Worm (Caenorhabditis elegans) whole organism, L2 larva: ENCODE results near the gene cal-7.
A peak's percentile ranks its signal among the peaks of the same experiment; 100 is the strongest.

Source experiments
- fos-1 ChIP-seq: fragments of 150-350 bp; optimal IDR thresholded peaks from 2 replicates; lab custom pipeline; 2014; ENCODE audit warnings: missing biosample characterization, missing genetic modification characterization
- lsy-2 ChIP-seq, 2 experiments: fragments of 150-350 bp in 1 of 2; sonication (generic microtip) in 1 of 2; optimal IDR thresholded peaks; 2 replicates each; lab custom pipeline; 2014 to 2017; ENCODE audit warnings: missing biosample characterization in 2 of 2, missing genetic modification characterization in 2 of 2
- snpc-4 ChIP-seq: fragments of 150-350 bp; optimal IDR thresholded peaks from 2 replicates; lab custom pipeline; 2014; ENCODE audit warnings: missing biosample characterization, missing genetic modification characterization

DNA sequence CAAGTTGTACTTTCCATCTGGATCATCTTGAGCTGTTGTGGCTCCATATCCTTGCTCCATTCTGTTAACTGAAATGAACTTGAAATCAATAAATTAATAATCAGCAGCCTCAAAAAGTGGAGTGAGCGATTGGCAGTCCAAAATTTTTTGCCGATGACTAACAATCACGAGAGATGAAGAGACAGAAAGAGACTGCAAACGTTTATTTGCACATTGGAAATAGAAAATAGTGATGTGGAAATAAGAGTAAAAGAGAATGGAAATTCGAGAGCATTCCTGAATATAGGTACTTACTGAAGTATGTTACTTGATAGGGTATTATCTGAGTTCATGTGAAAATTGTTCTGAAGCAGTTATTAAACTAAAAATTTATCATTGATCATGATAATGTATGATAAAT, 24.2 kb upstream of the cal-7 start, which contains the start of gene tag-120:
- TF ChIP-seq fos-1 (tag; lab: Kevin White, UChicago) (peak; percentile 83), lsy-2 (tag; optimal IDR thresholded peaks at IDR 0.05; lab: Kevin White, UChicago) (no peak), snpc-4 (tag; lab: Kevin White, UChicago) (no peak)
